Worm (Caenorhabditis elegans) whole organism, L4 larva: ENCODE measurements around the gene M04G7.1.

Experiments
- F26F4.8 ChIP-seq: fragments of 200-800 bp; sonication (Bioruptor generic); conservative IDR thresholded peaks from 2 replicates; pipeline ENCODE4 v1.3.6; 2022; ENCODE audit warnings: missing genetic modification characterization, missing compliant biosample characterization
- T26A8.4 ChIP-seq: fragments of 200-800 bp; sonication (Bioruptor generic); IDR thresholded peaks from 2 replicates; pipeline ENCODE4 v1.3.6; 2022; ENCODE audit warnings: missing genetic modification characterization, missing compliant biosample characterization
- Y48G9A.11 ChIP-seq: fragments of 200-800 bp; sonication (Bioruptor generic); IDR thresholded peaks from 2 replicates; pipeline ENCODE4 v1.3.6; 2022; ENCODE audit warnings: missing genetic modification reagents, missing genetic modification characterization, missing compliant biosample characterization
- ZK337.2 ChIP-seq: fragments of 200-800 bp; sonication (Bioruptor generic); IDR thresholded peaks from 2 replicates; pipeline ENCODE4 v1.3.6; 2022; ENCODE audit warnings: missing genetic modification reagents, missing genetic modification characterization, missing compliant biosample characterization
- aha-1 ChIP-seq: fragments of 150-350 bp; peaks from one replicate; lab custom pipeline; 2014; ENCODE audit warnings: missing biosample characterization, missing genetic modification characterization
- aly-2 ChIP-seq: sonication (generic microtip); optimal IDR thresholded peaks from 2 replicates; lab custom pipeline; 2018; ENCODE audit warnings: missing biosample characterization, missing genetic modification characterization
- ama-1 ChIP-seq: fragments of 150-350 bp; optimal IDR thresholded peaks from 2 replicates; lab custom pipeline; 2014; ENCODE audit warnings: inconsistent platforms, mixed read lengths
- ceh-20 ChIP-seq: fragments of 200-800 bp; sonication (Bioruptor generic); IDR thresholded peaks from 2 replicates; pipeline ENCODE4 v1.3.6; 2022; ENCODE audit warnings: missing genetic modification reagents, missing genetic modification characterization, missing compliant biosample characterization
- ceh-32 ChIP-seq: sonication (generic microtip); optimal IDR thresholded peaks from 2 replicates; lab custom pipeline; 2016; ENCODE audit warnings: mild to moderate bottlenecking, missing genetic modification characterization, missing compliant biosample characterization; ENCODE audit not compliant: poor library complexity
- ceh-44 ChIP-seq: fragments of 200-800 bp; sonication (Bioruptor generic); IDR thresholded peaks from 2 replicates; pipeline ENCODE4 v1.3.6; 2022; ENCODE audit warnings: missing genetic modification reagents, missing genetic modification characterization, missing compliant biosample characterization
- ctbp-1 ChIP-seq: fragments of 200-800 bp; sonication (Bioruptor generic); IDR thresholded peaks from 2 replicates; pipeline ENCODE4 v1.3.6; 2022; ENCODE audit warnings: missing genetic modification reagents, missing genetic modification characterization, missing compliant biosample characterization
- daf-16 ChIP-seq, 3 experiments: sonication (generic microtip); optimal IDR thresholded peaks; 2 replicates each; lab custom pipeline; 2016 to 2017; ENCODE audit warnings: missing genetic modification characterization in 3 of 3, missing genetic modification reagents in 3 of 3, mild to moderate bottlenecking in 2 of 3, missing compliant biosample characterization in 2 of 3, missing biosample characterization in 1 of 3, moderate library complexity in 1 of 3
- daf-19 ChIP-seq: fragments of 200-800 bp; sonication (Bioruptor generic); conservative IDR thresholded peaks from 2 replicates; pipeline ENCODE4 v1.3.6; 2022; ENCODE audit warnings: missing genetic modification characterization, missing compliant biosample characterization
- daf-8 ChIP-seq: fragments of 200-800 bp; sonication (Bioruptor generic); IDR thresholded peaks from 2 replicates; pipeline ENCODE4 v1.3.6; 2022; ENCODE audit warnings: missing genetic modification characterization, missing compliant biosample characterization
- dmd-6 ChIP-seq: fragments of 200-800 bp; sonication (Bioruptor generic); IDR thresholded peaks from 2 replicates; pipeline ENCODE4 v1.3.6; 2022; ENCODE audit warnings: missing genetic modification reagents, missing genetic modification characterization, missing compliant biosample characterization
- dmd-8 ChIP-seq: fragments of 200-800 bp; sonication (Bioruptor generic); IDR thresholded peaks from 2 replicates; pipeline ENCODE4 v1.3.6; 2022; ENCODE audit warnings: missing genetic modification characterization, missing compliant biosample characterization
- dmd-9 ChIP-seq: fragments of 200-800 bp; sonication (Bioruptor generic); IDR thresholded peaks from 2 replicates; pipeline ENCODE4 v1.3.6; 2022; ENCODE audit warnings: missing genetic modification reagents, missing genetic modification characterization, missing compliant biosample characterization
- dve-1 ChIP-seq: sonication (generic microtip); optimal IDR thresholded peaks from 2 replicates; lab custom pipeline; 2017; ENCODE audit warnings: antibody characterized with exemption, mild to moderate bottlenecking, missing genetic modification characterization, missing compliant biosample characterization; ENCODE audit not compliant: insufficient read depth
- hif-1 ChIP-seq, 2 experiments: sonication (generic microtip); optimal IDR thresholded peaks; 2 replicates each; lab custom pipeline; 2016 to 2017; ENCODE audit warnings: missing compliant biosample characterization in 2 of 2, missing genetic modification characterization in 2 of 2, missing genetic modification reagents in 2 of 2, missing genotype in 2 of 2, mild to moderate bottlenecking in 1 of 2
- hlh-11 ChIP-seq: fragments of 200-800 bp; sonication (Bioruptor generic); optimal IDR thresholded peaks from 2 replicates; lab custom pipeline; 2018; ENCODE audit warnings: mild to moderate bottlenecking, missing genetic modification characterization, missing compliant biosample characterization
- hlh-30 ChIP-seq: sonication (generic microtip); optimal IDR thresholded peaks from 2 replicates; lab custom pipeline; 2017; ENCODE audit warnings: antibody characterized with exemption, mild to moderate bottlenecking, missing genetic modification characterization, missing compliant biosample characterization; ENCODE audit not compliant: insufficient read depth
- jun-1 ChIP-seq: fragments of 150-350 bp; optimal IDR thresholded peaks from 2 replicates; lab custom pipeline; 2014; ENCODE audit warnings: missing biosample characterization, missing genetic modification reagents, missing genetic modification characterization
- lim-7 ChIP-seq: fragments of 200-800 bp; sonication (Bioruptor generic); IDR thresholded peaks from 2 replicates; pipeline ENCODE4 v1.3.6; 2022; ENCODE audit warnings: missing genetic modification characterization, missing compliant biosample characterization
- lin-15B ChIP-seq: fragments of 150-350 bp; sonication (generic microtip); optimal IDR thresholded peaks from 3 replicates; lab custom pipeline; 2014; ENCODE audit warnings: missing biosample characterization, missing genetic modification characterization
- lin-38 ChIP-seq: fragments of 200-800 bp; sonication (Bioruptor generic); IDR thresholded peaks from 2 replicates; pipeline ENCODE4 v1.3.6; 2022; ENCODE audit warnings: missing genetic modification reagents, missing genetic modification characterization, missing compliant biosample characterization
- lin-39 ChIP-seq: fragments of 150-350 bp; optimal IDR thresholded peaks from 2 replicates; lab custom pipeline; 2014; ENCODE audit warnings: missing biosample characterization, missing genetic modification reagents, missing genetic modification characterization
- lsy-2 ChIP-seq, 2 experiments: fragments of 150-350 bp in 1 of 2; sonication (generic microtip) in 1 of 2; optimal IDR thresholded peaks; 2 replicates each; lab custom pipeline; 2014 to 2017; ENCODE audit warnings: missing biosample characterization in 2 of 2, missing genetic modification characterization in 2 of 2
- madf-5 ChIP-seq, 2 experiments: fragments of 200-800 bp; sonication (Bioruptor generic); IDR thresholded peaks; 2 replicates each; pipeline ENCODE4 v1.3.6; 2022; ENCODE audit warnings: missing compliant biosample characterization in 2 of 2, missing genetic modification characterization in 2 of 2
- mdt-29 ChIP-seq: fragments of 200-800 bp; sonication (Bioruptor generic); IDR thresholded peaks from 2 replicates; pipeline ENCODE4 v1.3.6; 2022; ENCODE audit warnings: missing genetic modification reagents, missing genetic modification characterization, missing compliant biosample characterization
- mep-1 ChIP-seq: fragments of 150-350 bp; sonication (generic microtip); optimal IDR thresholded peaks from 3 replicates; lab custom pipeline; 2014; ENCODE audit warnings: missing biosample characterization, missing genetic modification characterization
- nhr-10 ChIP-seq: fragments of 150-350 bp; optimal IDR thresholded peaks from 2 replicates; lab custom pipeline; 2014; ENCODE audit warnings: missing biosample characterization, missing genetic modification characterization
- nhr-25 ChIP-seq: sonication (generic microtip); optimal IDR thresholded peaks from 2 replicates; lab custom pipeline; 2017; ENCODE audit warnings: missing genetic modification characterization, mild to moderate bottlenecking, missing compliant biosample characterization, antibody characterized with exemption, moderate library complexity, borderline replicate concordance; ENCODE audit not compliant: insufficient read depth
- nhr-28 ChIP-seq: fragments of 150-350 bp; optimal IDR thresholded peaks from 2 replicates; lab custom pipeline; 2014; ENCODE audit warnings: missing biosample characterization, missing genetic modification characterization
- nhr-77 ChIP-seq: fragments of 150-350 bp; optimal IDR thresholded peaks from 2 replicates; lab custom pipeline; 2014; ENCODE audit warnings: missing biosample characterization, missing genetic modification characterization
- pqm-1 ChIP-seq: sonication (generic microtip); optimal IDR thresholded peaks from 2 replicates; lab custom pipeline; 2017; ENCODE audit warnings: missing biosample characterization, missing genetic modification characterization
- rbr-2 ChIP-seq: sonication (generic microtip); optimal IDR thresholded peaks from 2 replicates; lab custom pipeline; 2016; ENCODE audit warnings: missing genotype, missing genetic modification characterization, missing compliant biosample characterization
- sdz-12 ChIP-seq: fragments of 200-800 bp; sonication (Bioruptor generic); optimal IDR thresholded peaks from 2 replicates; lab custom pipeline; 2018; ENCODE audit warnings: mild to moderate bottlenecking, missing genetic modification characterization, missing compliant biosample characterization
- skn-1 ChIP-seq: fragments of 150-350 bp; optimal IDR thresholded peaks from 2 replicates; lab custom pipeline; 2014; ENCODE audit warnings: missing biosample characterization, missing genetic modification characterization
- unc-130 ChIP-seq: sonication (generic microtip); optimal IDR thresholded peaks from 2 replicates; lab custom pipeline; 2016; ENCODE audit warnings: missing genetic modification reagents, missing genetic modification characterization, missing compliant biosample characterization
- unc-39 ChIP-seq: sonication (generic microtip); optimal IDR thresholded peaks from 2 replicates; lab custom pipeline; 2017; ENCODE audit warnings: missing biosample characterization, missing genetic modification characterization
- zip-11 ChIP-seq: fragments of 200-800 bp; sonication (Bioruptor generic); IDR thresholded peaks from 2 replicates; pipeline ENCODE4 v1.3.6; 2022; ENCODE audit warnings: missing genetic modification characterization, missing compliant biosample characterization

Gene M04G7.1

ce11 chrIV:427100-427908 is 28.3 kb upstream of the M04G7.1 start (continued):
- TF ChIP-seq ceh-32 (tag; lab: Kevin White, UChicago) (no peak), daf-8 (GFP tag; lab: Robert Waterston, UW) (no peak), nhr-25 (tag; lab: Kevin White, UChicago) (no peak), T26A8.4 (GFP tag; lab: Robert Waterston, UW) (0 out of 2 replicates have a peak, but pooled peaks have one; percentile 13), mdt-29 (GFP tag; lab: Robert Waterston, UW) (peak; percentile 17; the same call in 1 of the 2 replicates), ctbp-1 (GFP tag; lab: Robert Waterston, UW) (0 out of 2 replicates have a peak, but pooled peaks have one; percentile 26), Y48G9A.11 (GFP tag; lab: Robert Waterston, UW) (peak; percentile 76), ceh-20 (GFP tag; lab: Robert Waterston, UW) (no peak), lsy-2 (tag; optimal IDR thresholded peaks at IDR 0.05; lab: Kevin White, UChicago) (peak in 1 of 2 experiments; percentile 10), dmd-9 (GFP tag; lab: Robert Waterston, UW) (no peak), aha-1 (tag; lab: Kevin White, UChicago) (no peak), mep-1 (peak; percentile 11)

ce11 chrIV:428869-429268 is 26.7 kb upstream of the M04G7.1 start, which contains the start of gene Y66H1A.5:
Y66H1A.5 (minus strand) TSS chrIV:429133.
- TF ChIP-seq dve-1 (tag; lab: Kevin White, UChicago): peak; percentile 66
- TF ChIP-seq nhr-28 (tag; lab: Kevin White, UChicago): peak; percentile 94
- TF ChIP-seq daf-16 (GFP tag; optimal IDR thresholded peaks at IDR 0.05; lab: Kevin White, UChicago): no peak
- TF ChIP-seq daf-16 (tag; optimal IDR thresholded peaks at IDR 0.05; lab: Kevin White, UChicago): peak; percentile 46
- TF ChIP-seq dmd-6: peak; percentile 31; the same call in 1 of the 2 replicates
- peak; percentile 41 for TF ChIP-seq nhr-10
- peak; percentile 89 for TF ChIP-seq nhr-77
- TF ChIP-seq hlh-11 (tag; lab: Kevin White, UChicago): peak; percentile 29
- TF ChIP-seq hlh-30 (tag; lab: Kevin White, UChicago): peak; percentile 5
- TF ChIP-seq lin-15B (tag; lab: Kevin White, UChicago): no peak
- TF ChIP-seq ama-1 (lab: Kevin White, UChicago): no peak
- peak; percentile 10 for TF ChIP-seq mep-1
- TF ChIP-seq pqm-1 (tag; lab: Kevin White, UChicago): peak; percentile 74
- no peak for TF ChIP-seq rbr-2 (tag; lab: Kevin White, UChicago)
- peak in 1 of 2 experiments; percentile 60 for TF ChIP-seq hif-1 (tag; optimal IDR thresholded peaks at IDR 0.05; lab: Kevin White, UChicago)
- TF ChIP-seq, all 104 proteins: peak for 11

- peak; percentile 91 for TF ChIP-seq aha-1 (tag; lab: Kevin White, UChicago)
- TF ChIP-seq jun-1 (tag; lab: Kevin White, UChicago): no peak
These were observed 17.2 kb upstream of the M04G7.1 start for ce11 chrIV:438384-438783.

- no peak for TF ChIP-seq skn-1 (tag; lab: Kevin White, UChicago)
- TF ChIP-seq lim-7 (GFP tag; lab: Robert Waterston, UW): no peak
- no peak for TF ChIP-seq ZK337.2
- TF ChIP-seq hlh-11 (tag; lab: Kevin White, UChicago): peak; percentile 66
- no peak for TF ChIP-seq zip-11
- no peak for TF ChIP-seq aly-2 (tag; lab: Kevin White, UChicago)
- TF ChIP-seq dmd-8: no peak
- no peak for TF ChIP-seq unc-130
- TF ChIP-seq unc-39: no peak
- TF ChIP-seq lsy-2 (tag; optimal IDR thresholded peaks at IDR 0.05; lab: Kevin White, UChicago): no peak
- no peak for TF ChIP-seq daf-16 (GFP tag; optimal IDR thresholded peaks at IDR 0.05; lab: Kevin White, UChicago)
- peak; percentile 91 for TF ChIP-seq daf-16 (tag; optimal IDR thresholded peaks at IDR 0.05; lab: Kevin White, UChicago)
- no peak for TF ChIP-seq F26F4.8 (GFP tag; lab: Robert Waterston, UW)
- no peak for TF ChIP-seq daf-19 (GFP tag; lab: Robert Waterston, UW)
- peak; percentile 75 for TF ChIP-seq aha-1 (tag; lab: Kevin White, UChicago)
- no peak for TF ChIP-seq lin-38
- TF ChIP-seq hlh-30 (tag; lab: Kevin White, UChicago): peak; percentile 31
- TF ChIP-seq lin-39 (tag; lab: Kevin White, UChicago): no peak
- no peak for TF ChIP-seq sdz-12 (GFP tag; lab: Kevin White, UChicago)
- TF ChIP-seq nhr-28 (tag; lab: Kevin White, UChicago): peak; percentile 85
- no peak for TF ChIP-seq madf-5 (GFP tag; IDR thresholded peaks at IDR 0.05; lab: Robert Waterston, UW)
- TF ChIP-seq ceh-44: no peak
- TF ChIP-seq mdt-29 (GFP tag; lab: Robert Waterston, UW): no peak
- TF ChIP-seq dmd-6: peak; percentile 82
- TF ChIP-seq pqm-1 (tag; lab: Kevin White, UChicago): peak; percentile 89
These were observed 15.1 kb upstream of the M04G7.1 start, which contains the start of gene hum-8 for ce11 chrIV:440509-440908. hum-8 (minus strand) TSS chrIV:440554.
